Worm (Caenorhabditis elegans) whole organism, young adult: ENCODE measurements around the gene kin-19.

ENCODE experiments used
- B0019.2 ChIP-seq: fragments of 200-800 bp; sonication (Bioruptor generic); conservative IDR thresholded peaks from 2 replicates; pipeline ENCODE4 v1.3.6; 2022; ENCODE audit warnings: missing genetic modification reagents, missing genetic modification characterization, missing compliant biosample characterization
- C06A6.2 ChIP-seq: fragments of 200-800 bp; sonication (Bioruptor generic); conservative IDR thresholded peaks from 2 replicates; pipeline ENCODE4 v1.3.6; 2022; ENCODE audit warnings: missing genetic modification characterization, missing compliant biosample characterization
- C17E4.6 ChIP-seq: fragments of 200-800 bp; sonication (Bioruptor generic); IDR thresholded peaks from 2 replicates; pipeline ENCODE4 v1.3.6; 2022; ENCODE audit warnings: missing genetic modification reagents, missing genetic modification characterization, missing compliant biosample characterization
- D2030.7 ChIP-seq: fragments of 200-800 bp; sonication (Bioruptor generic); IDR thresholded peaks from 2 replicates; pipeline ENCODE4 v1.3.6; 2022; ENCODE audit warnings: missing genetic modification reagents, missing genetic modification characterization, missing compliant biosample characterization
- F10E7.11 ChIP-seq: sonication (generic microtip); optimal IDR thresholded peaks from 2 replicates; lab custom pipeline; 2017; ENCODE audit warnings: mild to moderate bottlenecking, missing genetic modification characterization, moderate library complexity, missing compliant biosample characterization
- F23B12.7 ChIP-seq: sonication (generic microtip); optimal IDR thresholded peaks from 2 replicates; lab custom pipeline; 2017; ENCODE audit warnings: missing genetic modification characterization, mild to moderate bottlenecking, missing compliant biosample characterization, antibody characterized with exemption, moderate library complexity; ENCODE audit not compliant: insufficient read depth
- F37B4.10 ChIP-seq: fragments of 200-800 bp; sonication (Bioruptor generic); IDR thresholded peaks from 2 replicates; pipeline ENCODE4 v1.3.6; 2022; ENCODE audit warnings: missing genetic modification characterization, missing compliant biosample characterization
- F39B2.1 ChIP-seq: fragments of 200-800 bp; sonication (Bioruptor generic); IDR thresholded peaks from 2 replicates; pipeline ENCODE4 v1.3.6; 2022; ENCODE audit warnings: missing genetic modification reagents, missing genetic modification characterization, missing compliant biosample characterization
- F52B5.7 ChIP-seq: sonication (generic microtip); optimal IDR thresholded peaks from 2 replicates; lab custom pipeline; 2016; ENCODE audit warnings: mild to moderate bottlenecking, missing genetic modification characterization, missing compliant biosample characterization
- F57A8.1 ChIP-seq: fragments of 200-800 bp; sonication (Bioruptor generic); optimal IDR thresholded peaks from 2 replicates; lab custom pipeline; 2018; ENCODE audit warnings: mild to moderate bottlenecking, missing genetic modification characterization, moderate library complexity, missing compliant biosample characterization
- K11D2.4 ChIP-seq: fragments of 200-800 bp; sonication (Bioruptor generic); IDR thresholded peaks from 2 replicates; pipeline ENCODE4 v1.3.6; 2022; ENCODE audit warnings: missing genetic modification reagents, missing genetic modification characterization, missing compliant biosample characterization
- K12H6.12 ChIP-seq: fragments of 200-800 bp; sonication (Bioruptor generic); optimal IDR thresholded peaks from 2 replicates; lab custom pipeline; 2018; ENCODE audit warnings: mild to moderate bottlenecking, missing genetic modification characterization, missing compliant biosample characterization
- T07F8.4 ChIP-seq: sonication (generic microtip); optimal IDR thresholded peaks from 2 replicates; lab custom pipeline; 2016; ENCODE audit warnings: mild to moderate bottlenecking, missing genetic modification characterization, moderate library complexity, missing compliant biosample characterization
- T26A5.8 ChIP-seq: sonication (generic microtip); optimal IDR thresholded peaks from 2 replicates; lab custom pipeline; 2016; ENCODE audit warnings: missing genetic modification characterization, missing compliant biosample characterization
- Y53F4B.3 ChIP-seq: fragments of 200-800 bp; sonication (Bioruptor generic); IDR thresholded peaks from 2 replicates; pipeline ENCODE4 v1.3.6; 2022; ENCODE audit warnings: missing genetic modification reagents, missing genetic modification characterization, missing compliant biosample characterization
- aptf-2 ChIP-seq: fragments of 200-800 bp; sonication (Bioruptor generic); conservative IDR thresholded peaks from 2 replicates; pipeline ENCODE4 v1.3.6; 2022; ENCODE audit warnings: missing genetic modification reagents, missing genetic modification characterization, missing compliant biosample characterization
- attf-5 ChIP-seq: fragments of 200-800 bp; sonication (Bioruptor generic); optimal IDR thresholded peaks from 2 replicates; lab custom pipeline; 2018; ENCODE audit warnings: mild to moderate bottlenecking, missing genetic modification characterization, missing compliant biosample characterization
- ccch-3 ChIP-seq: fragments of 200-800 bp; sonication (Bioruptor generic); optimal IDR thresholded peaks from 2 replicates; lab custom pipeline; 2018; ENCODE audit warnings: mild to moderate bottlenecking, missing genetic modification characterization, missing compliant biosample characterization
- cebp-1 ChIP-seq, 2 experiments: fragments of 200-800 bp in 1 of 2; sonication (Bioruptor generic) in 1 of 2; sonication (generic microtip) in 1 of 2; IDR thresholded peaks in 1 of 2; optimal IDR thresholded peaks in 1 of 2; 2 replicates each; pipeline versions ENCODE4 v1.3.6 to Lab custom; 2017 to 2022; ENCODE audit warnings: missing compliant biosample characterization in 2 of 2, missing genetic modification characterization in 2 of 2, mild to moderate bottlenecking in 1 of 2, missing genetic modification reagents in 1 of 2, moderate library complexity in 1 of 2
- ceh-100 ChIP-seq: fragments of 200-800 bp; sonication (Bioruptor generic); IDR thresholded peaks from 2 replicates; pipeline ENCODE4 v1.3.6; 2022; ENCODE audit warnings: missing genetic modification reagents, missing genetic modification characterization, missing compliant biosample characterization
- ceh-58 ChIP-seq: fragments of 200-800 bp; sonication (Bioruptor generic); IDR thresholded peaks from 2 replicates; pipeline ENCODE4 v1.3.6; 2022; ENCODE audit warnings: missing genetic modification characterization, missing compliant biosample characterization
- chd-7 ChIP-seq: sonication (generic microtip); optimal IDR thresholded peaks from 2 replicates; lab custom pipeline; 2016; ENCODE audit warnings: mild to moderate bottlenecking, missing genetic modification characterization, moderate library complexity, missing compliant biosample characterization
- dpff-1 ChIP-seq: sonication (generic microtip); optimal IDR thresholded peaks from 2 replicates; lab custom pipeline; 2017; ENCODE audit warnings: mild to moderate bottlenecking, missing genetic modification characterization, missing compliant biosample characterization
- efl-1 ChIP-seq: fragments of 150-350 bp; optimal IDR thresholded peaks from 2 replicates; lab custom pipeline; 2014; ENCODE audit warnings: missing biosample characterization, missing genetic modification reagents, missing genetic modification characterization
- egl-18 ChIP-seq: fragments of 200-800 bp; sonication (Bioruptor generic); IDR thresholded peaks from 2 replicates; pipeline ENCODE4 v1.3.6; 2022; ENCODE audit warnings: missing genetic modification reagents, missing genetic modification characterization, missing compliant biosample characterization
- him-1 ChIP-seq: sonication (generic microtip); optimal IDR thresholded peaks from 2 replicates; lab custom pipeline; 2016; ENCODE audit warnings: missing genotype, missing genetic modification reagents, missing genetic modification characterization, missing compliant biosample characterization
- hlh-12 ChIP-seq: sonication (generic microtip); optimal IDR thresholded peaks from 2 replicates; lab custom pipeline; 2016; ENCODE audit warnings: missing genetic modification characterization, missing compliant biosample characterization
- hrde-1 ChIP-seq: sonication (generic microtip); optimal IDR thresholded peaks from 2 replicates; lab custom pipeline; 2016; ENCODE audit warnings: missing genetic modification characterization, mild to moderate bottlenecking, missing compliant biosample characterization, moderate library complexity, missing genotype, missing genetic modification reagents, borderline replicate concordance
- lag-1 ChIP-seq: fragments of 200-800 bp; sonication (Bioruptor generic); IDR thresholded peaks from 2 replicates; pipeline ENCODE4 v1.3.6; 2022; ENCODE audit warnings: missing genetic modification reagents, missing genetic modification characterization, missing compliant biosample characterization
- let-526 ChIP-seq: fragments of 200-800 bp; sonication (Bioruptor generic); IDR thresholded peaks from 2 replicates; pipeline ENCODE4 v1.3.6; 2022; ENCODE audit warnings: missing genetic modification reagents, missing genetic modification characterization, missing compliant biosample characterization
- lsy-27 ChIP-seq: sonication (generic microtip); optimal IDR thresholded peaks from 2 replicates; lab custom pipeline; 2017; ENCODE audit warnings: missing genetic modification characterization, mild to moderate bottlenecking, missing compliant biosample characterization, antibody characterized with exemption, missing genotype, borderline replicate concordance; ENCODE audit not compliant: insufficient read depth
- madf-3 ChIP-seq: fragments of 200-800 bp; sonication (Bioruptor generic); IDR thresholded peaks from 2 replicates; pipeline ENCODE4 v1.3.6; 2022; ENCODE audit warnings: missing genetic modification reagents, missing genetic modification characterization, missing compliant biosample characterization
- madf-6 ChIP-seq: fragments of 200-800 bp; sonication (Bioruptor generic); IDR thresholded peaks from 2 replicates; pipeline ENCODE4 v1.3.6; 2022; ENCODE audit warnings: missing genetic modification reagents, missing genetic modification characterization, missing compliant biosample characterization
- madf-8 ChIP-seq: fragments of 200-800 bp; sonication (Bioruptor generic); conservative IDR thresholded peaks from 2 replicates; pipeline ENCODE4 v1.3.6; 2022; ENCODE audit warnings: missing genetic modification reagents, missing genetic modification characterization, missing compliant biosample characterization
- mel-28 ChIP-seq: sonication (generic microtip); optimal IDR thresholded peaks from 2 replicates; lab custom pipeline; 2016; ENCODE audit warnings: borderline replicate concordance, mild to moderate bottlenecking, missing genetic modification characterization, missing compliant biosample characterization
- mes-4 ChIP-seq: sonication (generic microtip); optimal IDR thresholded peaks from 2 replicates; lab custom pipeline; 2016; ENCODE audit warnings: missing genotype, missing genetic modification characterization, missing compliant biosample characterization
- nfyb-1 ChIP-seq: fragments of 200-800 bp; sonication (Bioruptor generic); IDR thresholded peaks from 2 replicates; pipeline ENCODE4 v1.3.6; 2022; ENCODE audit warnings: missing genetic modification reagents, missing genetic modification characterization, missing compliant biosample characterization
- nhr-80 ChIP-seq: sonication (generic microtip); optimal IDR thresholded peaks from 2 replicates; lab custom pipeline; 2016; ENCODE audit warnings: missing genetic modification characterization, missing compliant biosample characterization
- pha-4 ChIP-seq: fragments of 150-350 bp; sonication (generic microtip); optimal IDR thresholded peaks from 2 replicates; lab custom pipeline; 2014; ENCODE audit warnings: missing biosample characterization, missing genetic modification reagents, missing genetic modification characterization
- rcor-1 ChIP-seq: fragments of 200-800 bp; sonication (Bioruptor generic); IDR thresholded peaks from 2 replicates; pipeline ENCODE4 v1.3.6; 2022; ENCODE audit warnings: missing genetic modification reagents, missing genetic modification characterization, missing compliant biosample characterization
- rpc-1 ChIP-seq, 2 experiments: fragments of 150-350 bp in 1 of 2; sonication (generic microtip) in 1 of 2; optimal IDR thresholded peaks; 2 replicates each; lab custom pipeline; 2014 to 2018; ENCODE audit warnings: missing biosample characterization in 1 of 2, missing genetic modification characterization in 1 of 2, missing genetic modification reagents in 1 of 2, missing genotype in 1 of 2
- snpc-4 ChIP-seq, 5 experiments: fragments of 150-350 bp in 1 of 5; sonication (generic microtip) in 4 of 5; optimal IDR thresholded peaks; 2 replicates each; lab custom pipeline; 2014 to 2018; ENCODE audit warnings: missing genetic modification characterization in 5 of 5, missing biosample characterization in 3 of 5, antibody characterized with exemption in 2 of 5, mild to moderate bottlenecking in 2 of 5, missing compliant biosample characterization in 2 of 5, missing genotype in 2 of 5, moderate library complexity in 2 of 5, missing genetic modification reagents in 1 of 5
- unc-62 ChIP-seq: fragments of 150-350 bp; optimal IDR thresholded peaks from 2 replicates; lab custom pipeline; 2014; ENCODE audit warnings: missing biosample characterization, missing genetic modification reagents, missing genetic modification characterization
- ztf-25 ChIP-seq: fragments of 200-800 bp; sonication (Bioruptor generic); IDR thresholded peaks from 2 replicates; pipeline ENCODE4 v1.3.6; 2022; ENCODE audit warnings: missing genetic modification reagents, missing genetic modification characterization, missing compliant biosample characterization
- ztf-28 ChIP-seq: fragments of 200-800 bp; sonication (Bioruptor generic); IDR thresholded peaks from 2 replicates; pipeline ENCODE4 v1.3.6; 2022; ENCODE audit warnings: missing genetic modification reagents, missing genetic modification characterization, missing compliant biosample characterization
- ztf-3 ChIP-seq: fragments of 200-800 bp; sonication (Bioruptor generic); optimal IDR thresholded peaks from 2 replicates; lab custom pipeline; 2018; ENCODE audit warnings: mild to moderate bottlenecking, missing genetic modification characterization, missing compliant biosample characterization
- ztf-6 ChIP-seq: fragments of 200-800 bp; sonication (Bioruptor generic); IDR thresholded peaks from 2 replicates; pipeline ENCODE4 v1.3.6; 2022; ENCODE audit warnings: missing genetic modification reagents, missing genetic modification characterization, missing compliant biosample characterization

kin-19 gene

DNA sequence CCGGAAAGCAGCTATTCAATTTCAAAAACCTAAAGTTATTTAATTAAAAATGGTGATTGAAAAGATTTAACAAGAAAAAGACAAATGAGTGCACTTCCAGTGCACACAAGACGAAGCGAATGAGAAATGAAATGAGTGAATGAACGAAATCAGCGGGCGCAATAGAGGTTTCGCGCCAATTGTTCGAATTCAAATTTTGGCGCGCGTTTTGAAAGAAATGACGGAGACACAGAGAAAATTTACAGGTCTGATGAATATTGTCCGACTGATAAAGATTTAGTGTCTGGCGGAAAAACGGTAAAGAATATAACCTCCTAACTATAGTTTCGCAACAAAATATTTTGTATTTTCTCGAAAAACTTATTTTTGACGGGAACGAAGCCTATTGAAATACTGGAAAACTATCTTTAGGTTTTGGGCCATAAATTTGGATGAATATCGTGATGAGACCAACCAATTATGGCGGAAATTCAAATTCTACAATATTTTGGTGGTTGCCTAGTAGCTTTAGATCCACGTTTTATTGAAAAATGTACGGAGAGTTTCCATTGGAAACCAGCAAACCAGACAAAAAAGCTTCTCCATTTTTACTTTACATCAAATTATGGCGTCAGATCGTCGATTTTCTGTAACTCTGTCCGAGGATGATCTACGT is 9.1 kb upstream of the kin-19 start, which contains the start of gene C03C10.7 (continued):
- TF ChIP-seq T26A5.8 (tag; lab: Kevin White, UChicago) (no peak), cebp-1 (GFP tag; IDR thresholded peaks at IDR 0.05; lab: Robert Waterston, UW) (no peak), cebp-1 (tag; optimal IDR thresholded peaks at IDR 0.05; lab: Kevin White, UChicago) (no peak), lsy-27 (no peak), F10E7.11 (tag; lab: Kevin White, UChicago) (no peak), ztf-28 (GFP tag; lab: Robert Waterston, UW) (no peak), madf-6 (GFP tag; lab: Robert Waterston, UW) (peak; percentile 98), F39B2.1 (GFP tag; lab: Robert Waterston, UW) (no peak), T07F8.4 (tag; lab: Kevin White, UChicago) (no peak), efl-1 (GFP tag; lab: Kevin White, UChicago) (peak; percentile 91), F37B4.10 (GFP tag; lab: Robert Waterston, UW) (no peak), madf-8 (GFP tag; lab: Robert Waterston, UW) (peak; percentile 89), ztf-25 (GFP tag; lab: Robert Waterston, UW) (no peak), ccch-3 (GFP tag; lab: Kevin White, UChicago) (no peak), dpff-1 (tag; lab: Kevin White, UChicago) (no peak), aptf-2 (GFP tag; lab: Robert Waterston, UW) (no peak), mel-28 (tag; lab: Kevin White, UChicago) (no peak), nfyb-1 (no peak), pha-4 (no peak), madf-3 (peak; percentile 83), K11D2.4 (GFP tag; lab: Robert Waterston, UW) (no peak), ceh-100 (GFP tag; lab: Robert Waterston, UW) (no peak), B0019.2 (GFP tag; lab: Robert Waterston, UW) (no peak), egl-18 (GFP tag; lab: Robert Waterston, UW) (no peak), F57A8.1 (GFP tag; lab: Kevin White, UChicago) (no peak), rcor-1 (GFP tag; lab: Robert Waterston, UW) (no peak), him-1 (tag; lab: Kevin White, UChicago) (no peak), rpc-1 (optimal IDR thresholded peaks at IDR 0.05; lab: Kevin White, UChicago) (no peak), rpc-1 (tag; optimal IDR thresholded peaks at IDR 0.05; lab: Kevin White, UChicago) (no peak), Y53F4B.3 (GFP tag; lab: Robert Waterston, UW) (no peak), chd-7 (tag; lab: Kevin White, UChicago) (no peak), F52B5.7 (tag; lab: Kevin White, UChicago) (no peak), lag-1 (GFP tag; lab: Robert Waterston, UW) (no peak), ceh-58 (GFP tag; lab: Robert Waterston, UW) (no peak), F23B12.7 (tag; lab: Kevin White, UChicago) (no peak), unc-62 (no peak), nhr-80 (tag; lab: Kevin White, UChicago) (no peak), C06A6.2 (GFP tag; lab: Robert Waterston, UW) (no peak; the same call in 1 of the 2 replicates), K12H6.12 (no peak), ztf-3 (GFP tag; lab: Kevin White, UChicago) (no peak), hrde-1 (tag; lab: Kevin White, UChicago) (peak; percentile 7), attf-5 (GFP tag; lab: Kevin White, UChicago) (no peak), let-526 (GFP tag; lab: Robert Waterston, UW) (no peak), snpc-4 (GFP tag; optimal IDR thresholded peaks at IDR 0.05; lab: Kevin White, UChicago) (no peak), snpc-4 (tag; optimal IDR thresholded peaks at IDR 0.05; lab: Kevin White, UChicago) (peak in 1 of 4 experiments; percentile 12), D2030.7 (GFP tag; lab: Robert Waterston, UW) (peak; percentile 55), C17E4.6 (no peak), hlh-12 (tag; lab: Kevin White, UChicago) (no peak), mes-4 (tag; lab: Kevin White, UChicago) (no peak), ztf-6 (no peak)
